Fruit fly (Drosophila melanogaster) whole organism, embryonic: Measurements from ENCODE around the gene CG15638.

Experiments
- Atf3 ChIP-seq: fragments of 200-800 bp; sonication (Bioruptor generic); optimal IDR thresholded peaks from 3 replicates; lab custom pipeline; 2016; ENCODE audit warnings: missing biosample characterization, missing genetic modification characterization
- CG10321 ChIP-seq: fragments of 200-800 bp; sonication (Bioruptor generic); IDR thresholded peaks from 2 replicates; pipeline ENCODE4 v1.3.6; 2022; ENCODE audit warnings: missing biosample characterization, missing genetic modification characterization
- CG10366 ChIP-seq: fragments of 200-800 bp; sonication (Bioruptor generic); IDR thresholded peaks from 2 replicates; pipeline ENCODE4 v1.3.6; 2022; ENCODE audit warnings: missing biosample characterization, missing genetic modification characterization
- CG10431 ChIP-seq: fragments of 200-800 bp; sonication (Bioruptor generic); optimal IDR thresholded peaks from 3 replicates; lab custom pipeline; 2018; ENCODE audit warnings: missing biosample characterization, mild to moderate bottlenecking, missing genetic modification characterization
- CG11398 ChIP-seq: fragments of 200-800 bp; sonication (Bioruptor generic); optimal IDR thresholded peaks from 2 replicates; lab custom pipeline; 2016; ENCODE audit warnings: missing biosample characterization, missing genetic modification characterization
- CG12299 ChIP-seq: fragments of 200-800 bp; sonication (Bioruptor generic); optimal IDR thresholded peaks from 2 replicates; lab custom pipeline; 2018; ENCODE audit warnings: missing biosample characterization, mild to moderate bottlenecking, missing genetic modification characterization
- CG13287 ChIP-seq: fragments of 200-800 bp; sonication (Bioruptor generic); IDR thresholded peaks from 2 replicates; pipeline ENCODE4 v1.3.6; 2022; ENCODE audit warnings: missing biosample characterization, missing genetic modification characterization; ENCODE audit not compliant: partially characterized antibody
- CG13296 ChIP-seq: fragments of 200-800 bp; sonication (Bioruptor generic); optimal IDR thresholded peaks from 3 replicates; lab custom pipeline; 2018; ENCODE audit warnings: missing biosample characterization, mild to moderate bottlenecking, missing genetic modification characterization
- CG13624 ChIP-seq: fragments of 200-800 bp; sonication (Bioruptor generic); optimal IDR thresholded peaks from 2 replicates; lab custom pipeline; 2016; ENCODE audit warnings: missing biosample characterization, missing genetic modification characterization
- CG15011 ChIP-seq: fragments of 200-800 bp; sonication (Bioruptor generic); optimal IDR thresholded peaks from 3 replicates; lab custom pipeline; 2018; ENCODE audit warnings: missing biosample characterization, mild to moderate bottlenecking, missing genetic modification characterization
- CG1529 ChIP-seq: fragments of 200-800 bp; sonication (Bioruptor generic); optimal IDR thresholded peaks from 3 replicates; lab custom pipeline; 2018; ENCODE audit warnings: missing biosample characterization, missing genetic modification characterization
- CG1603 ChIP-seq: fragments of 200-800 bp; sonication (Bioruptor generic); optimal IDR thresholded peaks from 2 replicates; lab custom pipeline; 2019; ENCODE audit warnings: missing biosample characterization, mild to moderate bottlenecking, missing genetic modification characterization, moderate library complexity
- CG16779 ChIP-seq: fragments of 200-800 bp; sonication (Bioruptor generic); IDR thresholded peaks from 2 replicates; pipeline ENCODE4 v1.3.6; 2022; ENCODE audit warnings: missing biosample characterization, missing genetic modification characterization
- CG17829 ChIP-seq: fragments of 200-800 bp; optimal IDR thresholded peaks from 2 replicates; lab custom pipeline; 2019; ENCODE audit warnings: missing biosample characterization, mild to moderate bottlenecking, missing genetic modification characterization, moderate library complexity
- CG17912 ChIP-seq: fragments of 200-800 bp; sonication (Bioruptor generic); optimal IDR thresholded peaks from 2 replicates; lab custom pipeline; 2018; ENCODE audit warnings: missing biosample characterization, mild to moderate bottlenecking, missing genetic modification characterization
- CG1792 ChIP-seq: fragments of 200-800 bp; sonication (Bioruptor generic); optimal IDR thresholded peaks from 2 replicates; lab custom pipeline; 2016; ENCODE audit warnings: missing biosample characterization, missing genetic modification characterization
- CG1832 ChIP-seq: fragments of 200-800 bp; sonication (Bioruptor generic); optimal IDR thresholded peaks from 2 replicates; lab custom pipeline; 2017; ENCODE audit warnings: missing biosample characterization, mild to moderate bottlenecking, missing genetic modification characterization, inconsistent platforms
- CG2889 ChIP-seq: fragments of 200-800 bp; sonication (Bioruptor generic); IDR thresholded peaks from 3 replicates; pipeline ENCODE4 v1.3.6; 2022; ENCODE audit warnings: missing biosample characterization, missing genetic modification characterization
- CG31441 ChIP-seq: fragments of 200-800 bp; sonication (Bioruptor generic); IDR thresholded peaks from 2 replicates; pipeline ENCODE4 v1.3.6; 2022; ENCODE audit warnings: missing biosample characterization, missing genetic modification characterization
- CG42726 ChIP-seq: fragments of 200-800 bp; sonication (Bioruptor generic); IDR thresholded peaks from 2 replicates; pipeline ENCODE4 v1.3.6; 2022; ENCODE audit warnings: missing biosample characterization, missing genetic modification characterization; ENCODE audit not compliant: partially characterized antibody
- CG43689 ChIP-seq: fragments of 200-800 bp; sonication (Bioruptor generic); IDR thresholded peaks from 2 replicates; pipeline ENCODE4 v1.3.6; 2022; ENCODE audit warnings: missing biosample characterization, missing genetic modification characterization
- CG7786 ChIP-seq: fragments of 200-800 bp; sonication (Bioruptor generic); optimal IDR thresholded peaks from 2 replicates; lab custom pipeline; 2016; ENCODE audit warnings: missing biosample characterization, missing genetic modification characterization
- CG7963 ChIP-seq: fragments of 200-800 bp; sonication (Bioruptor generic); IDR thresholded peaks from 3 replicates; pipeline ENCODE4 v1.3.6; 2022; ENCODE audit warnings: missing biosample characterization, missing genetic modification characterization; ENCODE audit not compliant: partially characterized antibody
- CG7987 ChIP-seq: fragments of 200-800 bp; sonication (Bioruptor generic); optimal IDR thresholded peaks from 2 replicates; lab custom pipeline; 2018; ENCODE audit warnings: missing biosample characterization, mild to moderate bottlenecking, missing genetic modification characterization, moderate library complexity
- CG8924 ChIP-seq: fragments of 200-800 bp; optimal IDR thresholded peaks from 3 replicates; lab custom pipeline; 2019; ENCODE audit warnings: missing biosample characterization, mild to moderate bottlenecking, missing genetic modification characterization, moderate library complexity
- CoRest ChIP-seq: fragments of 200-800 bp; sonication (Bioruptor generic); optimal IDR thresholded peaks from 3 replicates; lab custom pipeline; 2018; ENCODE audit warnings: missing biosample characterization, mild to moderate bottlenecking, missing genetic modification characterization, moderate library complexity
- HHEX ChIP-seq: fragments of 200-800 bp; sonication (Bioruptor generic); optimal IDR thresholded peaks from 3 replicates; lab custom pipeline; 2017; ENCODE audit warnings: missing biosample characterization, mild to moderate bottlenecking, missing genetic modification characterization, missing genetic modification reagents
- MBD-R2 ChIP-seq: fragments of 200-800 bp; sonication (Bioruptor generic); IDR thresholded peaks from 2 replicates; pipeline ENCODE4 v1.3.6; 2022; ENCODE audit warnings: missing biosample characterization, missing genetic modification characterization
- Max ChIP-seq: fragments of 200-800 bp; sonication (Bioruptor generic); optimal IDR thresholded peaks from 2 replicates; lab custom pipeline; 2016; ENCODE audit warnings: missing biosample characterization, mild to moderate bottlenecking, missing genetic modification characterization
- Ptx1 ChIP-seq: fragments of 200-800 bp; sonication (Bioruptor generic); IDR thresholded peaks from 2 replicates; pipeline ENCODE4 v1.3.6; 2022; ENCODE audit warnings: missing biosample characterization, missing genetic modification characterization
- Sin3A ChIP-seq: fragments of >200 bp; optimal IDR thresholded peaks from 2 replicates; lab custom pipeline; 2018
- TFAM ChIP-seq: fragments of 200-800 bp; sonication (Bioruptor generic); optimal IDR thresholded peaks from 2 replicates; lab custom pipeline; 2017; ENCODE audit warnings: missing biosample characterization, missing genetic modification characterization, inconsistent platforms
- Tbp ChIP-seq: fragments of >200 bp; optimal IDR thresholded peaks from 2 replicates; lab custom pipeline; 2018; ENCODE audit warnings: missing biosample characterization, missing genetic modification characterization
- Xrp1 ChIP-seq: fragments of 200-800 bp; sonication (Bioruptor generic); IDR thresholded peaks from 2 replicates; pipeline ENCODE4 v1.3.6; 2022; ENCODE audit warnings: missing biosample characterization, missing genetic modification characterization
- ap ChIP-seq: fragments of 200-800 bp; sonication (Bioruptor generic); IDR thresholded peaks from 2 replicates; pipeline ENCODE4 v1.3.6; 2022; ENCODE audit warnings: missing biosample characterization, missing genetic modification characterization
- ato ChIP-seq: fragments of 200-800 bp; sonication (Bioruptor generic); IDR thresholded peaks from 2 replicates; pipeline ENCODE4 v1.3.6; 2022; ENCODE audit warnings: missing biosample characterization, missing genetic modification characterization; ENCODE audit not compliant: partially characterized antibody
- az2 ChIP-seq: fragments of 200-800 bp; sonication (Bioruptor generic); optimal IDR thresholded peaks from 3 replicates; lab custom pipeline; 2016; ENCODE audit warnings: missing biosample characterization, missing genetic modification characterization
- bsh ChIP-seq, 2 experiments: fragments of 200-800 bp; sonication (Bioruptor generic); optimal IDR thresholded peaks; 2 replicates each; lab custom pipeline; 2017 to 2018; ENCODE audit warnings: mild to moderate bottlenecking in 2 of 2, missing biosample characterization in 2 of 2, missing genetic modification characterization in 2 of 2, moderate library complexity in 1 of 2
- dpn ChIP-seq, 2 experiments: fragments of 200-800 bp; sonication (Bioruptor generic); optimal IDR thresholded peaks; 3 replicates each; lab custom pipeline; 2016; ENCODE audit warnings: missing biosample characterization in 2 of 2, missing genetic modification characterization in 2 of 2
- gt ChIP-seq: fragments of 200-800 bp; sonication (Bioruptor generic); IDR thresholded peaks from 2 replicates; pipeline ENCODE4 v1.3.6; 2022; ENCODE audit warnings: missing biosample characterization, missing genetic modification characterization
- nau ChIP-seq: fragments of 200-800 bp; sonication (Bioruptor generic); optimal IDR thresholded peaks from 3 replicates; lab custom pipeline; 2017; ENCODE audit warnings: missing biosample characterization, mild to moderate bottlenecking, missing genetic modification characterization, missing genetic modification reagents
- odd ChIP-seq: fragments of 200-800 bp; sonication (Bioruptor generic); optimal IDR thresholded peaks from 2 replicates; lab custom pipeline; 2017; ENCODE audit warnings: missing biosample characterization, mild to moderate bottlenecking, missing genetic modification characterization
- otp ChIP-seq: fragments of 200-800 bp; sonication (Bioruptor generic); IDR thresholded peaks from 3 replicates; pipeline ENCODE4, ENCODE4 v1.3.6; 2022; ENCODE audit warnings: missing biosample characterization, missing genetic modification characterization
- pb ChIP-seq: fragments of 200-800 bp; sonication (Bioruptor generic); optimal IDR thresholded peaks from 3 replicates; lab custom pipeline; 2016; ENCODE audit warnings: missing biosample characterization, missing genetic modification characterization
- phol ChIP-seq: fragments of 200-800 bp; sonication (Bioruptor generic); optimal IDR thresholded peaks from 3 replicates; lab custom pipeline; 2018; ENCODE audit warnings: missing biosample characterization, mild to moderate bottlenecking, missing genetic modification characterization, moderate library complexity
- sd ChIP-seq: fragments of 200-800 bp; sonication (Bioruptor generic); optimal IDR thresholded peaks from 3 replicates; lab custom pipeline; 2018; ENCODE audit warnings: missing biosample characterization, mild to moderate bottlenecking, missing genetic modification characterization, moderate library complexity
- sim ChIP-seq: fragments of 200-800 bp; sonication (Bioruptor generic); IDR thresholded peaks from 2 replicates; pipeline ENCODE4 v1.3.6; 2022; ENCODE audit warnings: missing biosample characterization, missing genetic modification characterization
- sqz ChIP-seq: fragments of 200-800 bp; sonication (Bioruptor generic); optimal IDR thresholded peaks from 3 replicates; lab custom pipeline; 2018; ENCODE audit warnings: missing biosample characterization, mild to moderate bottlenecking, missing genetic modification characterization
- tap ChIP-seq: fragments of 200-800 bp; optimal IDR thresholded peaks from 3 replicates; lab custom pipeline; 2019; ENCODE audit warnings: missing biosample characterization, mild to moderate bottlenecking, missing genetic modification characterization, moderate library complexity
- trem ChIP-seq: fragments of 200-800 bp; optimal IDR thresholded peaks from 3 replicates; lab custom pipeline; 2019; ENCODE audit warnings: missing biosample characterization, mild to moderate bottlenecking, missing genetic modification characterization, moderate library complexity

CG15638 gene

dm6 chr2L:13514945-13515687, 20.5 kb downstream of the CG15638 start (continued):
- TF ChIP-seq HHEX (GFP tag; lab: Kevin White, UChicago), result peak; percentile 84
- 0 out of 3 replicates have a peak, but pooled peaks have one; percentile 3 for TF ChIP-seq CG2889
- TF ChIP-seq MBD-R2 (GFP tag; lab: Robert Waterston, UW), result no peak; the same call in 1 of the 2 replicates
- TF ChIP-seq CG31441 (GFP tag; lab: Robert Waterston, UW), result peak; percentile 83
- TF ChIP-seq ato (GFP tag; lab: Robert Waterston, UW), result no peak
- no peak for TF ChIP-seq Tbp
- peak; percentile 45 for TF ChIP-seq CG8924 (tag; lab: Kevin White, UChicago)
- TF ChIP-seq CG7786 (GFP tag; lab: Kevin White, UChicago), result peak; percentile 50
- no peak for TF ChIP-seq CG10431 (GFP tag; lab: Kevin White, UChicago)
- peak; percentile 60 to 86 for TF ChIP-seq dpn (GFP tag; optimal IDR thresholded peaks at IDR 0.05; lab: Kevin White, UChicago)
- TF ChIP-seq sd (tag; lab: Kevin White, UChicago), result peak; percentile 8
- TF ChIP-seq CG16779, result peak; percentile 69
- no peak for TF ChIP-seq TFAM
- peak; percentile 62 for TF ChIP-seq CG13296
- TF ChIP-seq Max (GFP tag; lab: Kevin White, UChicago), result peak; percentile 60
- peak; percentile 55 for TF ChIP-seq CoRest (tag; lab: Kevin White, UChicago)
- TF ChIP-seq otp, result peak; percentile 61; the same call in 1 of the 3 replicates
- TF ChIP-seq Ptx1, result peak; percentile 75
- no peak for TF ChIP-seq CG10321
- TF ChIP-seq CG1832 (GFP tag; lab: Kevin White, UChicago), result no peak
- TF ChIP-seq CG1792 (GFP tag; lab: Kevin White, UChicago), result peak; percentile 83
- TF ChIP-seq CG17829 (tag; lab: Kevin White, UChicago), result peak; percentile 78
- TF ChIP-seq CG42726 (GFP tag; lab: Robert Waterston, UW), result no peak
- TF ChIP-seq odd (GFP tag; lab: Kevin White, UChicago), result no peak
- TF ChIP-seq CG1603 (tag; lab: Kevin White, UChicago), result peak; percentile 66
- TF ChIP-seq pb (GFP tag; lab: Kevin White, UChicago), result peak; percentile 80
- TF ChIP-seq CG13287 (GFP tag; lab: Robert Waterston, UW), result no peak
- no peak for TF ChIP-seq CG11398 (GFP tag; lab: Kevin White, UChicago)
- TF ChIP-seq gt (GFP tag; lab: Robert Waterston, UW), result no peak
- TF ChIP-seq CG12299 (tag; lab: Kevin White, UChicago), result no peak
- peak; percentile 80 for TF ChIP-seq CG10366 (GFP tag; lab: Robert Waterston, UW)
- TF ChIP-seq phol, result peak; percentile 85
- TF ChIP-seq CG15011, result peak; percentile 69
- peak; percentile 69 for TF ChIP-seq CG7987 (GFP tag; lab: Kevin White, UChicago)
- TF ChIP-seq az2 (GFP tag; lab: Kevin White, UChicago), result peak; percentile 78
- peak; percentile 79 for TF ChIP-seq tap (tag; lab: Kevin White, UChicago)
- no peak for TF ChIP-seq CG7963 (GFP tag; lab: Robert Waterston, UW)
- TF ChIP-seq sqz (GFP tag; lab: Kevin White, UChicago), result peak; percentile 60
- TF ChIP-seq sim (GFP tag; lab: Robert Waterston, UW), result no peak
- peak; percentile 55 for TF ChIP-seq CG43689 (GFP tag; lab: Robert Waterston, UW)
- TF ChIP-seq CG13624 (GFP tag; lab: Kevin White, UChicago), result peak; percentile 90
- TF ChIP-seq CG1529 (GFP tag; lab: Kevin White, UChicago), result no peak
- TF ChIP-seq Atf3, result peak; percentile 36
- peak; percentile 62 for TF ChIP-seq ap (GFP tag; lab: Robert Waterston, UW)
- TF ChIP-seq CG17912 (GFP tag; lab: Kevin White, UChicago), result no peak
- peak; percentile 49 for TF ChIP-seq trem (tag; lab: Kevin White, UChicago)
- peak; percentile 55 for TF ChIP-seq nau (GFP tag; lab: Kevin White, UChicago)
- TF ChIP-seq Sin3A (lab: Kevin White, UChicago), result no peak
- TF ChIP-seq bsh (GFP tag; optimal IDR thresholded peaks at IDR 0.05; lab: Kevin White, UChicago), result peak in 1 of 2 experiments; percentile 79
- TF ChIP-seq Xrp1, result peak; percentile 83
